Worm (Caenorhabditis elegans) whole organism, late embryonic: ENCODE results near the gene aqp-2.

ENCODE experiments used
- C38D4.7 ChIP-seq: fragments of 200-800 bp; sonication (Bioruptor generic); optimal IDR thresholded peaks from 2 replicates; lab custom pipeline; 2018; ENCODE audit warnings: mild to moderate bottlenecking, missing genetic modification characterization, moderate library complexity, missing compliant biosample characterization
- ceh-6 ChIP-seq: fragments of 200-800 bp; sonication (Bioruptor generic); optimal IDR thresholded peaks from 2 replicates; lab custom pipeline; 2018; ENCODE audit warnings: mild to moderate bottlenecking, missing genetic modification characterization, missing compliant biosample characterization
- pax-1 ChIP-seq: fragments of 150-350 bp; optimal IDR thresholded peaks from 2 replicates; lab custom pipeline; 2014; ENCODE audit warnings: missing biosample characterization, missing genetic modification characterization
- sdc-2 ChIP-seq: sonication (generic microtip); optimal IDR thresholded peaks from 2 replicates; lab custom pipeline; 2016; ENCODE audit warnings: missing genotype, missing genetic modification characterization, missing compliant biosample characterization

ce11 chrII:9236972-9237371 lies 24.8 kb downstream of the aqp-2 start:
- no peak for TF ChIP-seq ceh-6 (GFP tag; lab: Kevin White, UChicago)
- no peak for TF ChIP-seq sdc-2 (tag; lab: Kevin White, UChicago)
- TF ChIP-seq C38D4.7 (GFP tag; lab: Kevin White, UChicago): no peak
- no peak for TF ChIP-seq pax-1 (tag; lab: Kevin White, UChicago)
